Worm (Caenorhabditis elegans): ENCODE results near the gene mlc-2.

ce11 chrX:17461958-17462357, 5.6 kb upstream of the mlc-2 start:
- TF ChIP-seq ztf-29 (GFP tag; IDR thresholded peaks at IDR 0.05) (no peak), flt-1 (GFP tag; IDR thresholded peaks at IDR 0.05) (no peak)

Measured in whole organism, midembryonic.